Fruit fly (Drosophila melanogaster) whole organism, wandering third instar larva: Measurements from ENCODE around the gene Plc21C.

ENCODE experiments used
- Abd-B ChIP-seq: fragments of >200 bp; optimal IDR thresholded peaks from 2 replicates; lab custom pipeline; 2017; ENCODE audit warnings: missing biosample characterization, missing genetic modification characterization
- CG32264 ChIP-seq: fragments of 200-800 bp; sonication (Bioruptor generic); optimal IDR thresholded peaks from 2 replicates; lab custom pipeline; 2016; ENCODE audit warnings: missing biosample characterization, missing genetic modification characterization
- CG9705 ChIP-seq: fragments of 200-800 bp; sonication (Bioruptor generic); optimal IDR thresholded peaks from 2 replicates; lab custom pipeline; 2018; ENCODE audit warnings: missing biosample characterization, mild to moderate bottlenecking, missing genetic modification characterization
- CrebA ChIP-seq: fragments of 200-800 bp; sonication (Bioruptor generic); optimal IDR thresholded peaks from 2 replicates; lab custom pipeline; 2016; ENCODE audit warnings: missing biosample characterization, mild to moderate bottlenecking, missing genetic modification characterization, borderline replicate concordance
- Dfd ChIP-seq: fragments of >200 bp; optimal IDR thresholded peaks from 2 replicates; lab custom pipeline; 2017; ENCODE audit warnings: missing biosample characterization, missing genetic modification characterization
- Dif ChIP-seq: fragments of 200-275, 200-300 bp; sonication (Bioruptor generic); optimal IDR thresholded peaks from 2 replicates; lab custom pipeline; 2018; ENCODE audit warnings: missing biosample characterization, missing genetic modification characterization; ENCODE audit not compliant: partially characterized antibody
- GATAd ChIP-seq: sonication (Bioruptor generic); optimal IDR thresholded peaks from 2 replicates; lab custom pipeline; 2016; ENCODE audit warnings: missing biosample characterization, missing genetic modification characterization
- HLH106 ChIP-seq: fragments of 200-800 bp; optimal IDR thresholded peaks from 3 replicates; lab custom pipeline; 2019; ENCODE audit warnings: missing biosample characterization, mild to moderate bottlenecking, missing genetic modification characterization, moderate library complexity
- Hnf4 ChIP-seq: fragments of 200-800 bp; sonication (Bioruptor generic); optimal IDR thresholded peaks from 2 replicates; lab custom pipeline; 2016; ENCODE audit warnings: missing biosample characterization, mild to moderate bottlenecking, missing genetic modification characterization
- Hr78 ChIP-seq: fragments of >200 bp; optimal IDR thresholded peaks from 2 replicates; lab custom pipeline; 2017; ENCODE audit warnings: missing biosample characterization, missing genetic modification characterization
- Hr83 ChIP-seq: fragments of 200-300 bp; sonication (Bioruptor generic); optimal IDR thresholded peaks from 2 replicates; lab custom pipeline; 2016; ENCODE audit warnings: missing biosample characterization, mild to moderate bottlenecking, missing genetic modification characterization, moderate library complexity; ENCODE audit not compliant: poor library complexity, severe bottlenecking
- Jra ChIP-seq: sonication (Bioruptor generic); optimal IDR thresholded peaks from 2 replicates; lab custom pipeline; 2016; ENCODE audit warnings: missing biosample characterization, missing genetic modification characterization
- Mio ChIP-seq: sonication (Bioruptor generic); optimal IDR thresholded peaks from 2 replicates; lab custom pipeline; 2016; ENCODE audit warnings: missing biosample characterization, missing genetic modification characterization
- Myc ChIP-seq: fragments of >200 bp; optimal IDR thresholded peaks from 2 replicates; lab custom pipeline; 2017
- N ChIP-seq: fragments of >200 bp; optimal IDR thresholded peaks from 2 replicates; lab custom pipeline; 2018; ENCODE audit warnings: missing biosample characterization, missing external identifiers, missing genetic modification characterization
- OdsH ChIP-seq: fragments of 200-800 bp; sonication (Bioruptor generic); optimal IDR thresholded peaks from 2 replicates; lab custom pipeline; 2016; ENCODE audit warnings: missing biosample characterization, mild to moderate bottlenecking, missing genetic modification characterization
- Rel ChIP-seq, 2 experiments: fragments of 200-800 bp; sonication (Bioruptor generic) in 1 of 2; optimal IDR thresholded peaks; 2 replicates in 1 of 2; 3 replicates in 1 of 2; lab custom pipeline; 2016 to 2019; ENCODE audit warnings: mild to moderate bottlenecking in 2 of 2, missing biosample characterization in 2 of 2, missing genetic modification characterization in 2 of 2, moderate library complexity in 1 of 2
- Sp1 ChIP-seq: fragments of 200-800 bp; sonication (Bioruptor generic); optimal IDR thresholded peaks from 3 replicates; lab custom pipeline; 2019; ENCODE audit warnings: missing biosample characterization, mild to moderate bottlenecking, missing genetic modification characterization, moderate library complexity
- Vsx2 ChIP-seq: fragments of 200-300, 225-300 bp; sonication (Bioruptor generic); optimal IDR thresholded peaks from 2 replicates; lab custom pipeline; 2018; ENCODE audit warnings: missing biosample characterization, missing genetic modification characterization; ENCODE audit not compliant: partially characterized antibody
- br ChIP-seq: fragments of 200-800 bp; sonication (Bioruptor generic); optimal IDR thresholded peaks from 2 replicates; lab custom pipeline; 2016; ENCODE audit warnings: missing biosample characterization, missing genetic modification characterization
- brk ChIP-seq: fragments of 200-800 bp; sonication (Bioruptor generic); optimal IDR thresholded peaks from 2 replicates; lab custom pipeline; 2016; ENCODE audit warnings: missing biosample characterization, mild to moderate bottlenecking, missing genetic modification characterization
- dl ChIP-seq, 2 experiments: fragments of 175-275, 200-275 bp in 1 of 2; fragments of 200-275 bp in 1 of 2; sonication (Bioruptor generic); optimal IDR thresholded peaks; lab custom pipeline; 2018; ENCODE audit warnings: mild to moderate bottlenecking in 2 of 2, missing biosample characterization in 2 of 2, missing genetic modification characterization in 2 of 2, moderate library complexity in 2 of 2; ENCODE audit not compliant: partially characterized antibody in 2 of 2, insufficient read depth in 1 of 2
- dmrt93B ChIP-seq: fragments of 200-800 bp; sonication (Bioruptor generic); optimal IDR thresholded peaks from 2 replicates; lab custom pipeline; 2018; ENCODE audit warnings: missing biosample characterization, mild to moderate bottlenecking, missing genetic modification characterization
- dsf ChIP-seq: sonication (Bioruptor generic); optimal IDR thresholded peaks from 2 replicates; lab custom pipeline; 2016; ENCODE audit warnings: missing biosample characterization, missing genetic modification characterization, borderline replicate concordance
- ey ChIP-seq: fragments of 200-800 bp; sonication (Bioruptor generic); optimal IDR thresholded peaks from 2 replicates; lab custom pipeline; 2016; ENCODE audit warnings: missing biosample characterization, missing genetic modification characterization
- foxo ChIP-seq, 2 experiments: fragments of 200-800 bp; sonication (Bioruptor generic); optimal IDR thresholded peaks; 2 replicates in 1 of 2; 3 replicates in 1 of 2; lab custom pipeline; 2016 to 2017; ENCODE audit warnings: missing biosample characterization in 2 of 2, missing genetic modification characterization in 2 of 2
- fru ChIP-seq: fragments of 200-800 bp; sonication (Bioruptor generic); optimal IDR thresholded peaks from 3 replicates; lab custom pipeline; 2016; ENCODE audit warnings: missing biosample characterization, mild to moderate bottlenecking, missing genetic modification characterization
- h ChIP-seq: fragments of 200-800 bp; sonication (Bioruptor generic); optimal IDR thresholded peaks from 3 replicates; lab custom pipeline; 2016; ENCODE audit warnings: missing biosample characterization, mild to moderate bottlenecking, missing genetic modification characterization
- jim ChIP-seq: fragments of 175-275, 200-325 bp; sonication (Bioruptor generic); optimal IDR thresholded peaks from 2 replicates; lab custom pipeline; 2016; ENCODE audit warnings: missing biosample characterization, mild to moderate bottlenecking, missing genetic modification characterization
- lola ChIP-seq: fragments of >200 bp; optimal IDR thresholded peaks from 2 replicates; lab custom pipeline; 2017; ENCODE audit warnings: missing biosample characterization, missing genetic modification characterization
- pan ChIP-seq: fragments of >200 bp; optimal IDR thresholded peaks from 2 replicates; lab custom pipeline; 2017
- psq ChIP-seq: fragments of 200-800 bp; sonication (Bioruptor generic); optimal IDR thresholded peaks from 3 replicates; lab custom pipeline; 2017; ENCODE audit warnings: missing biosample characterization, mild to moderate bottlenecking, missing genetic modification characterization, moderate library complexity
- rgr ChIP-seq: fragments of 200-800 bp; sonication (Bioruptor generic); optimal IDR thresholded peaks from 3 replicates; lab custom pipeline; 2016; ENCODE audit warnings: missing biosample characterization, mild to moderate bottlenecking, missing genetic modification characterization
- sage ChIP-seq: fragments of 200-800 bp; sonication (Bioruptor generic); optimal IDR thresholded peaks from 2 replicates; lab custom pipeline; 2016; ENCODE audit warnings: missing biosample characterization, mild to moderate bottlenecking, missing genetic modification characterization
- sv ChIP-seq: fragments of 200-800 bp; sonication (Bioruptor generic); optimal IDR thresholded peaks from 3 replicates; lab custom pipeline; 2016; ENCODE audit warnings: missing biosample characterization, missing genetic modification characterization
- tai ChIP-seq: sonication (Bioruptor generic); optimal IDR thresholded peaks from 2 replicates; lab custom pipeline; 2016; ENCODE audit warnings: missing biosample characterization, missing genetic modification characterization
- usp ChIP-seq: fragments of >200 bp; optimal IDR thresholded peaks from 2 replicates; lab custom pipeline; 2017; ENCODE audit warnings: missing biosample characterization, missing genetic modification characterization
- woc ChIP-seq: sonication (Bioruptor generic); optimal IDR thresholded peaks from 2 replicates; lab custom pipeline; 2016; ENCODE audit warnings: missing biosample characterization, mild to moderate bottlenecking, missing genetic modification characterization

The Plc21C gene

dm6 chr2L:278134-278533 lies 27.6 kb upstream of the Plc21C start, which contains the start of gene CG17078:
CG17078 (minus strand) TSS chr2L:278234.
- TF ChIP-seq OdsH (GFP tag; lab: Kevin White, UChicago): no peak
- no peak for TF ChIP-seq Hr78 (GFP tag; lab: Kevin White, UChicago)
- no peak for TF ChIP-seq dmrt93B (GFP tag; lab: Kevin White, UChicago)
- no peak for TF ChIP-seq GATAd (GFP tag; lab: Kevin White, UChicago)
- no peak for TF ChIP-seq pan (lab: Kevin White, UChicago)
- TF ChIP-seq Myc (lab: Kevin White, UChicago): no peak
- TF ChIP-seq Sp1: no peak
- no peak for TF ChIP-seq sage
- TF ChIP-seq Vsx2 (GFP tag; lab: Kevin White, UChicago): no peak
- no peak for TF ChIP-seq h (GFP tag; lab: Kevin White, UChicago)
- TF ChIP-seq HLH106 (tag; lab: Kevin White, UChicago): no peak

- TF ChIP-seq OdsH (GFP tag; lab: Kevin White, UChicago): peak; percentile 8
- TF ChIP-seq ey (GFP tag; lab: Kevin White, UChicago): peak; percentile 14
- TF ChIP-seq Sp1: peak; percentile 45
- TF ChIP-seq dl (GFP tag; optimal IDR thresholded peaks at IDR 0.05; lab: Kevin White, UChicago; ENCODE audit: insufficient read depth in 1 of 2, partially characterized antibody in 2 of 2): peak; percentile 65 to 92
- peak; percentile 60 for TF ChIP-seq Hnf4
- TF ChIP-seq Hr83: peak; percentile 37
- TF ChIP-seq sv (GFP tag; lab: Kevin White, UChicago): peak; percentile 25
- peak in 1 of 2 experiments; percentile 15 for TF ChIP-seq foxo (GFP tag; optimal IDR thresholded peaks at IDR 0.05; lab: Kevin White, UChicago)
- peak; percentile 97 for TF ChIP-seq Dif (GFP tag; lab: Kevin White, UChicago)
- peak; percentile 78 for TF ChIP-seq psq (GFP tag; lab: Kevin White, UChicago)
- peak; percentile 86 for TF ChIP-seq Myc (lab: Kevin White, UChicago)
- peak; percentile 36 for TF ChIP-seq HLH106 (tag; lab: Kevin White, UChicago)
- no peak for TF ChIP-seq dmrt93B (GFP tag; lab: Kevin White, UChicago)
- TF ChIP-seq CG32264 (GFP tag; lab: Kevin White, UChicago): no peak
- TF ChIP-seq Rel (GFP tag; optimal IDR thresholded peaks at IDR 0.05; lab: Kevin White, UChicago): no peak
- peak; percentile 17 for TF ChIP-seq Rel (tag; optimal IDR thresholded peaks at IDR 0.05; lab: Kevin White, UChicago)
- TF ChIP-seq Vsx2 (GFP tag; lab: Kevin White, UChicago): peak; percentile 99
- no peak for TF ChIP-seq usp (GFP tag; lab: Kevin White, UChicago)
- TF ChIP-seq jim (GFP tag; lab: Kevin White, UChicago): no peak
Observed at dm6 chr2L:283071-283482, 22.7 kb upstream of the Plc21C start, which contains the start of gene CG11601. CG11601 (minus strand) TSS chr2L:283269.

- no peak for TF ChIP-seq Rel (GFP tag; optimal IDR thresholded peaks at IDR 0.05; lab: Kevin White, UChicago)
- TF ChIP-seq Rel (tag; optimal IDR thresholded peaks at IDR 0.05; lab: Kevin White, UChicago): peak; percentile 98
- no peak for TF ChIP-seq brk (GFP tag; lab: Kevin White, UChicago)
- peak; percentile 55 for TF ChIP-seq br (GFP tag; lab: Kevin White, UChicago)
- no peak for TF ChIP-seq Hr78 (GFP tag; lab: Kevin White, UChicago)
- TF ChIP-seq h (GFP tag; lab: Kevin White, UChicago): peak; percentile 71
- TF ChIP-seq ey (GFP tag; lab: Kevin White, UChicago): peak; percentile 62
- TF ChIP-seq HLH106 (tag; lab: Kevin White, UChicago): peak; percentile 54
- TF ChIP-seq sv (GFP tag; lab: Kevin White, UChicago): no peak
- no peak for TF ChIP-seq CG32264 (GFP tag; lab: Kevin White, UChicago)
- TF ChIP-seq tai (GFP tag; lab: Kevin White, UChicago): no peak
- TF ChIP-seq Vsx2 (GFP tag; lab: Kevin White, UChicago): no peak
- TF ChIP-seq Dfd (GFP tag; lab: Kevin White, UChicago): no peak
- peak; percentile 66 for TF ChIP-seq woc
- TF ChIP-seq Myc (lab: Kevin White, UChicago): no peak
- TF ChIP-seq OdsH (GFP tag; lab: Kevin White, UChicago): peak; percentile 40
- no peak for TF ChIP-seq dsf (GFP tag; lab: Kevin White, UChicago)
- TF ChIP-seq fru (GFP tag; lab: Kevin White, UChicago): peak; percentile 50
- no peak for TF ChIP-seq N
- no peak for TF ChIP-seq usp (GFP tag; lab: Kevin White, UChicago)
- TF ChIP-seq sage: no peak
- peak; percentile 37 for TF ChIP-seq Hnf4
- TF ChIP-seq CG9705 (GFP tag; lab: Kevin White, UChicago): peak; percentile 6
- TF ChIP-seq jim (GFP tag; lab: Kevin White, UChicago): no peak
- no peak for TF ChIP-seq GATAd (GFP tag; lab: Kevin White, UChicago)
- TF ChIP-seq pan (lab: Kevin White, UChicago): no peak
- peak; percentile 72 for TF ChIP-seq Hr83
- no peak for TF ChIP-seq lola (GFP tag; lab: Kevin White, UChicago)
- TF ChIP-seq rgr: peak; percentile 64
- TF ChIP-seq Jra: no peak
- peak; percentile 85 for TF ChIP-seq Dif (GFP tag; lab: Kevin White, UChicago)
- no peak for TF ChIP-seq psq (GFP tag; lab: Kevin White, UChicago)
- TF ChIP-seq foxo (GFP tag; optimal IDR thresholded peaks at IDR 0.05; lab: Kevin White, UChicago): peak in 1 of 2 experiments; percentile 55
- no peak for TF ChIP-seq dl (GFP tag; optimal IDR thresholded peaks at IDR 0.05; lab: Kevin White, UChicago; ENCODE audit: insufficient read depth in 1 of 2, partially characterized antibody in 2 of 2)
- no peak for TF ChIP-seq Abd-B
- no peak for TF ChIP-seq Mio
- TF ChIP-seq CrebA (GFP tag; lab: Kevin White, UChicago): no peak
- no peak for TF ChIP-seq dmrt93B (GFP tag; lab: Kevin White, UChicago)
- peak; percentile 45 for TF ChIP-seq Sp1
Observed at dm6 chr2L:285596-286023, 20.1 kb upstream of the Plc21C start.
